Fruit fly (Drosophila melanogaster): ENCODE measurements around the gene Atac2.

The Atac2 gene

DNA sequence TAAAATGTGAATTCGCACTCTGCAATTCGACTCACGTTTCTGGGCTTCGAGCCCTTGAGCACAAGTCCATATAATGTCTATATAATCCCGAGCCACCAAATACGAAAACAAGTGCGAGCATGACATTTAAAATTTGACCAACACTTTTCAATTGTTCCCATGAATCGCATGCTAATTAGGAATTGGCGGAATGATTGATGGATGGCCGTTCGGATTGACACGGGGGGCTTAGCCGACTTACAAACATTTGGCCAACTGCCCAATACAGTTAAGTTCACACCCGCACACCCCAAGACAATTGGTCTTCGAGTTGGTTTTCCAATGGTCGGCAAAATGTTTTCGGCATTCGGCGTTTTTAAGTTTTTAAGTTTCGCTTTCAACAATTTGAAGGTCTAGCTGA, 29.0 kb upstream of the Atac2 start:
- TF ChIP-seq brk (GFP tag; optimal IDR thresholded peaks at IDR 0.05) (no peak), Dfd (GFP tag; optimal IDR thresholded peaks at IDR 0.05) (no peak)

DNA sequence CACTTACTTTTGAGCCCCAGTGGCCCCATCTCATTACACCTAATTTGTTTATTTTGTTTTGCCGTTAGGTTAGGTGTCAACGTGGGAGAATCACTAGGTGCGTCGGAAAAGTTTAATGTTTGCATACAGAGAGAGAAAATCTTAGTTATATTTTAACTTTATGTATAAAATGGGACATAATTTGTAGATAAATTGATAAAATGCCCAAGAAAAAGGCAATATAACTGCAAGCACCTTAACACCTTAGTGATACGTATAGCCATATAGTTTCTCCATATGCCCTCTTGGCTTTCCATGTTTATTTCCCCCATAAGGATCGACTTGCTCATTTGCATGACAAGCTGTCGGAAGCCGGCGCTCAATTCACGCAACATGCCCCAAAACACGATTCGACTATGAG, 26.9 kb upstream of the Atac2 start:
- TF ChIP-seq dl (GFP tag; optimal IDR thresholded peaks at IDR 0.05; ENCODE audit: insufficient read depth in 1 of 2, partially characterized antibody in 2 of 2) (no peak), sv (GFP tag; optimal IDR thresholded peaks at IDR 0.05) (no peak), HLH106 (tag; optimal IDR thresholded peaks at IDR 0.05) (no peak), dmrt93B (GFP tag; optimal IDR thresholded peaks at IDR 0.05) (no peak), br (GFP tag; optimal IDR thresholded peaks at IDR 0.05) (no peak), OdsH (GFP tag; optimal IDR thresholded peaks at IDR 0.05) (no peak), foxo (GFP tag; optimal IDR thresholded peaks at IDR 0.05) (no peak)

DNA sequence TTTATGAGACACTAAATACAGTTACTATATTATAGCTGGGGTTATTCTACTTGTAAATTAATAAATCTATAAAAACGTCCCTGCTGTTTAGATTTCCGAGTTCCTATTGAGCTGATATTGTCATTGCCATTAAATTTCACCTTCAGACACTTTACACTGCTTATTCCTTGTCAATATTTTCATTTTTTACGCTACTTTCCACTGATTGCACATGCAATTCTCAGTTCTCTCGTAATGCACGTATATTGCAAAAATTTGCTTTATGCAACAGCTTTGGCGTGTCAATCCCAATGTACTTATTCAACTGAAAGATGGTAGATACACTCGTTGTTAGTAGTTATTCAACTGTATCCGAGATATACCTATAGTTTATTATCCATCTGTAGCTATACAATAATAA, 20.3 kb upstream of the Atac2 start:
- no peak for TF ChIP-seq psq (GFP tag; optimal IDR thresholded peaks at IDR 0.05)
- no peak for TF ChIP-seq h (GFP tag; optimal IDR thresholded peaks at IDR 0.05)
- TF ChIP-seq brk (GFP tag; optimal IDR thresholded peaks at IDR 0.05): no peak
- TF ChIP-seq dmrt93B (GFP tag; optimal IDR thresholded peaks at IDR 0.05): no peak
- TF ChIP-seq OdsH (GFP tag; optimal IDR thresholded peaks at IDR 0.05): no peak
- TF ChIP-seq foxo (GFP tag; optimal IDR thresholded peaks at IDR 0.05): no peak
- no peak for TF ChIP-seq Hnf4 (GFP tag; optimal IDR thresholded peaks at IDR 0.05)
- no peak for TF ChIP-seq Vsx2 (GFP tag; optimal IDR thresholded peaks at IDR 0.05; ENCODE audit: partially characterized antibody)
- no peak for TF ChIP-seq Mio (GFP tag; optimal IDR thresholded peaks at IDR 0.05)
- no peak for TF ChIP-seq fru (GFP tag; optimal IDR thresholded peaks at IDR 0.05)
- no peak for TF ChIP-seq ey (GFP tag; optimal IDR thresholded peaks at IDR 0.05)
- no peak for TF ChIP-seq Sp1 (GFP tag; optimal IDR thresholded peaks at IDR 0.05)
- TF ChIP-seq tai (GFP tag; optimal IDR thresholded peaks at IDR 0.05): no peak
- no peak for TF ChIP-seq N (GFP tag; optimal IDR thresholded peaks at IDR 0.05)
- TF ChIP-seq GATAd (GFP tag; optimal IDR thresholded peaks at IDR 0.05): no peak
- no peak for TF ChIP-seq Rel (GFP tag; optimal IDR thresholded peaks at IDR 0.05)
- no peak for TF ChIP-seq Rel (tag; optimal IDR thresholded peaks at IDR 0.05)
- TF ChIP-seq Dif (GFP tag; optimal IDR thresholded peaks at IDR 0.05; ENCODE audit: partially characterized antibody): no peak
- TF ChIP-seq sv (GFP tag; optimal IDR thresholded peaks at IDR 0.05): no peak

DNA sequence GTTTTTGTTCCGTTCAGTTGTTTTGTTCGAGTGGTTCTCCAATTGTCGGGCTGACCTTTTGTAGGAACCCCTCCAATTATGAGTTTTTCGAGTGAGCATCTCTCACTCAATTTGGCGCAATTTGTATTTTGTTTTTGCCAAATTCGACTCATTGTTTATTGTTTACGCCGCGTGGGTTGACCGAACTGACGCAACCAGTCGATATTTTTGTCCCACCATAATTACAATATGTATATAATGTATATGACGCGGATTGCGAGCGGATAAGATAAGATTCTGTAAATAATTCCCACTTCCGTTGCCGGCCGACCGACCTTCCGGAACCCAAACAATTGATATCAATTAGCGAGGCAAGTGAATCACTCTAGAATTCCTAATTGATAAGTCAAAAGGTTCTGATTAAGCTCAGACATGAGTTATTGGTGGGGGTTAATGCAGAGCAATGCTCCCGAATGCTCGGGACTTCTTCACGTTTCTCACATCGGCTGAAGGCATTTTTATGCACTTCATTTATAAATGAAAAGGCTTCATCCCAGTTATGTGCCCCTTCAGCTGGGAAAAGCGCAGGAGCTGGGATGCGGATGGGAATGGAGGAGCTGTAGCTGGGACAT, 18.7 kb upstream of the Atac2 start:
- TF ChIP-seq Rel (GFP tag; optimal IDR thresholded peaks at IDR 0.05) (no peak), Rel (tag; optimal IDR thresholded peaks at IDR 0.05) (peak; percentile 36), HLH106 (tag; optimal IDR thresholded peaks at IDR 0.05) (no peak)

DNA sequence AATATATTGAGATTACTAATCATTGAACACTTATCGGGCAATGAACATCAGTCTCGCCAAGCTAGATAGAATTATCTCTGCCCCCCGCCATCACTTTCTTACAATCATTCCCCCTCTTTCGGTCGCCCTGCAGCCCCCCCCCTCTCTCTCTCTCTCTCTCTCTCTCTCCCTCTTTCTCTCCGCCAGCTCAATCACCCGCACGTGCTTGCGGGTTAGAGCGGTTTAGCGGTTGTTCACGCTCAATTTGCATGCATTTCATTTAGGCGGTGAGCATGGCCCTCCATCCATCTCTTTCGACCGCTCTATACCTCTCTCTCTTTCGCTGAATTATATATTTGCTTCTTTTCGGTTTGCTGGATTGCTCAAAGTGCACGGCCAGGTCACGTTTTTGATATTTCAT, 17.1 kb upstream of the Atac2 start:
- no peak for TF ChIP-seq HLH106 (tag; optimal IDR thresholded peaks at IDR 0.05)
- TF ChIP-seq Rel (GFP tag; optimal IDR thresholded peaks at IDR 0.05): no peak
- peak; percentile 36 for TF ChIP-seq Rel (tag; optimal IDR thresholded peaks at IDR 0.05)

DNA sequence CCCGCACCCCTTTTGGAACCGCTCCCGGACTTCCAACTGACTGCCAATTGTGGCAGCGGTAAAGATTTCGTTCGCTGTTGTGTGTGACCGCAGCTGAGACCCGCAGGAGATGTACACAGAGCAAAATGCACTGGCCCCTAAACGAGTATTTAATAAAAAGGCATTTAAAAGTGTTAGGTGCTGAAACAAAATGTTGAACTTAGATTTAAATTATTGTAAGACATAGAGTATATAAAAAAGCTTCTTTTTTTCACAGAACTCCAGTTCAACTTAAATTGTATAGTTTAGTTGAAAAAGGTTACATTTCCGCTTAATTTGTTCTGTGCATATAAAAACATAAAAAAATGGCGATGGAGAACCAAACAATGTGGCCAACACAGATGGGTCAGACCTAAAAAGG, 16.1 kb upstream of the Atac2 start:
- no peak for TF ChIP-seq CrebA (GFP tag; optimal IDR thresholded peaks at IDR 0.05; ENCODE audit: borderline replicate concordance)
- TF ChIP-seq dmrt93B (GFP tag; optimal IDR thresholded peaks at IDR 0.05): peak; percentile 39
- peak; percentile 81 for TF ChIP-seq fru (GFP tag; optimal IDR thresholded peaks at IDR 0.05)
- no peak for TF ChIP-seq GATAd (GFP tag; optimal IDR thresholded peaks at IDR 0.05)
- peak; percentile 70 for TF ChIP-seq ey (GFP tag; optimal IDR thresholded peaks at IDR 0.05)
- TF ChIP-seq Dif (GFP tag; optimal IDR thresholded peaks at IDR 0.05; ENCODE audit: partially characterized antibody): no peak
- TF ChIP-seq N (GFP tag; optimal IDR thresholded peaks at IDR 0.05): no peak
- peak; percentile 64 for TF ChIP-seq Sp1 (GFP tag; optimal IDR thresholded peaks at IDR 0.05)
- peak; percentile 54 for TF ChIP-seq HLH106 (tag; optimal IDR thresholded peaks at IDR 0.05)
- TF ChIP-seq psq (GFP tag; optimal IDR thresholded peaks at IDR 0.05): peak; percentile 59
- TF ChIP-seq h (GFP tag; optimal IDR thresholded peaks at IDR 0.05): peak; percentile 64
- TF ChIP-seq br (GFP tag; optimal IDR thresholded peaks at IDR 0.05): peak; percentile 64
- peak; percentile 41 for TF ChIP-seq Hnf4 (GFP tag; optimal IDR thresholded peaks at IDR 0.05)
- no peak for TF ChIP-seq dl (GFP tag; optimal IDR thresholded peaks at IDR 0.05; ENCODE audit: insufficient read depth in 1 of 2, partially characterized antibody in 2 of 2)
- no peak for TF ChIP-seq Hr83 (GFP tag; optimal IDR thresholded peaks at IDR 0.05; ENCODE audit: poor library complexity, severe bottlenecking)
- TF ChIP-seq foxo (GFP tag; optimal IDR thresholded peaks at IDR 0.05): peak in 1 of 2 experiments; percentile 78
- TF ChIP-seq jim (GFP tag; optimal IDR thresholded peaks at IDR 0.05): no peak
- no peak for TF ChIP-seq pan (optimal IDR thresholded peaks at IDR 0.05)
- TF ChIP-seq rgr (GFP tag; optimal IDR thresholded peaks at IDR 0.05): peak; percentile 58
- peak; percentile 42 for TF ChIP-seq woc (GFP tag; optimal IDR thresholded peaks at IDR 0.05)
- TF ChIP-seq OdsH (GFP tag; optimal IDR thresholded peaks at IDR 0.05): peak; percentile 56
- no peak for TF ChIP-seq sage (GFP tag; optimal IDR thresholded peaks at IDR 0.05)
- TF ChIP-seq lola (GFP tag; optimal IDR thresholded peaks at IDR 0.05): no peak

Measured in whole organism, wandering third instar larva.